Fruit fly (Drosophila melanogaster) whole organism, embryonic: ENCODE measurements around the gene Pdfr.

Source experiments
- Ada2b ChIP-seq: fragments of 200-800 bp; sonication (Bioruptor generic); IDR thresholded peaks from 2 replicates; pipeline ENCODE4 v1.3.6; 2022; ENCODE audit warnings: missing biosample characterization, missing genetic modification characterization
- BEAF-32 ChIP-seq: fragments of 200-800 bp; sonication (Bioruptor generic); optimal IDR thresholded peaks from 3 replicates; lab custom pipeline; 2017; ENCODE audit warnings: missing biosample characterization, missing genetic modification characterization, mild to moderate bottlenecking, moderate library complexity, missing genetic modification reagents
- Bdp1 ChIP-seq: fragments of 200-800 bp; sonication (Bioruptor generic); optimal IDR thresholded peaks from 3 replicates; lab custom pipeline; 2016; ENCODE audit warnings: missing biosample characterization, missing genetic modification characterization
- CG10267 ChIP-seq: fragments of 200-800 bp; sonication (Bioruptor generic); optimal IDR thresholded peaks from 2 replicates; lab custom pipeline; 2018; ENCODE audit warnings: missing biosample characterization, mild to moderate bottlenecking, missing genetic modification characterization, moderate library complexity
- CG10654 ChIP-seq: fragments of 200-800 bp; sonication (Bioruptor generic); optimal IDR thresholded peaks from 2 replicates; lab custom pipeline; 2016; ENCODE audit warnings: missing biosample characterization, missing genetic modification characterization
- CG11456 ChIP-seq: fragments of 200-800 bp; sonication (Bioruptor generic); IDR thresholded peaks from 3 replicates; pipeline ENCODE4 v1.3.6; 2022; ENCODE audit warnings: missing biosample characterization, missing genetic modification characterization
- CG12219 ChIP-seq: fragments of 200-800 bp; sonication (Bioruptor generic); optimal IDR thresholded peaks from 3 replicates; lab custom pipeline; 2018; ENCODE audit warnings: missing biosample characterization, mild to moderate bottlenecking, missing genetic modification characterization
- CG12744 ChIP-seq: fragments of 200-800 bp; sonication (Bioruptor generic); optimal IDR thresholded peaks from 2 replicates; lab custom pipeline; 2016; ENCODE audit warnings: missing biosample characterization, missing genetic modification characterization
- CG13123 ChIP-seq: fragments of 200-800 bp; sonication (Bioruptor generic); optimal IDR thresholded peaks from 2 replicates; lab custom pipeline; 2016; ENCODE audit warnings: missing biosample characterization, missing genetic modification characterization
- CG15073 ChIP-seq: fragments of 200-800 bp; sonication (Bioruptor generic); optimal IDR thresholded peaks from 2 replicates; lab custom pipeline; 2016; ENCODE audit warnings: missing biosample characterization, missing genetic modification characterization
- CG16813 ChIP-seq: fragments of 200-800 bp; sonication (Bioruptor generic); IDR thresholded peaks from 3 replicates; pipeline ENCODE4 v1.3.6; 2022; ENCODE audit warnings: missing biosample characterization, missing genetic modification characterization; ENCODE audit not compliant: partially characterized antibody
- CG16863 ChIP-seq: fragments of 200-800 bp; sonication (Bioruptor generic); optimal IDR thresholded peaks from 3 replicates; lab custom pipeline; 2016; ENCODE audit warnings: missing biosample characterization, missing genetic modification characterization
- CG17359 ChIP-seq: fragments of 200-800 bp; sonication (Bioruptor generic); optimal IDR thresholded peaks from 3 replicates; lab custom pipeline; 2018; ENCODE audit warnings: missing biosample characterization, mild to moderate bottlenecking, missing genetic modification characterization, moderate library complexity
- CG17912 ChIP-seq: fragments of 200-800 bp; sonication (Bioruptor generic); optimal IDR thresholded peaks from 2 replicates; lab custom pipeline; 2018; ENCODE audit warnings: missing biosample characterization, mild to moderate bottlenecking, missing genetic modification characterization
- CG18262 ChIP-seq: fragments of 200-800 bp; optimal IDR thresholded peaks from 3 replicates; lab custom pipeline; 2019; ENCODE audit warnings: missing biosample characterization, mild to moderate bottlenecking, missing genetic modification characterization, moderate library complexity
- CG2202 ChIP-seq: fragments of 200-800 bp; sonication (Bioruptor generic); optimal IDR thresholded peaks from 2 replicates; lab custom pipeline; 2018; ENCODE audit warnings: missing biosample characterization, mild to moderate bottlenecking, missing genetic modification characterization
- CG30431 ChIP-seq: fragments of 200-800 bp; sonication (Bioruptor generic); optimal IDR thresholded peaks from 2 replicates; lab custom pipeline; 2017; ENCODE audit warnings: missing biosample characterization, missing genetic modification characterization
- CG6654 ChIP-seq: fragments of 200-800 bp; sonication (Bioruptor generic); optimal IDR thresholded peaks from 2 replicates; lab custom pipeline; 2017; ENCODE audit warnings: missing biosample characterization, mild to moderate bottlenecking, missing genetic modification characterization
- CG7357 ChIP-seq: fragments of 200-800 bp; sonication (Bioruptor generic); IDR thresholded peaks from 3 replicates; pipeline ENCODE4 v1.3.6; 2022; ENCODE audit warnings: missing biosample characterization, missing genetic modification characterization
- CG7556 ChIP-seq: fragments of 200-800 bp; sonication (Bioruptor generic); optimal IDR thresholded peaks from 2 replicates; lab custom pipeline; 2017; ENCODE audit warnings: missing biosample characterization, mild to moderate bottlenecking, missing genetic modification characterization
- CG7786 ChIP-seq: fragments of 200-800 bp; sonication (Bioruptor generic); optimal IDR thresholded peaks from 2 replicates; lab custom pipeline; 2016; ENCODE audit warnings: missing biosample characterization, missing genetic modification characterization
- CG8944 ChIP-seq: fragments of 200-800 bp; sonication (Bioruptor generic); optimal IDR thresholded peaks from 3 replicates; lab custom pipeline; 2016; ENCODE audit warnings: missing biosample characterization, missing genetic modification characterization
- Deaf1 ChIP-seq: fragments of 200-800 bp; optimal IDR thresholded peaks from 3 replicates; lab custom pipeline; 2019; ENCODE audit warnings: missing biosample characterization, mild to moderate bottlenecking, missing genetic modification characterization, moderate library complexity
- Doc3 ChIP-seq: fragments of 200-800 bp; sonication (Bioruptor generic); IDR thresholded peaks from 3 replicates; pipeline ENCODE4 v1.3.6; 2022; ENCODE audit warnings: missing biosample characterization, missing genetic modification characterization; ENCODE audit not compliant: partially characterized antibody
- Fer3 ChIP-seq: fragments of 200-800 bp; sonication (Bioruptor generic); optimal IDR thresholded peaks from 2 replicates; lab custom pipeline; 2018; ENCODE audit warnings: missing biosample characterization, mild to moderate bottlenecking, missing genetic modification characterization, moderate library complexity
- Gug ChIP-seq: fragments of 200-800 bp; sonication (Bioruptor generic); IDR thresholded peaks from 4 replicates; pipeline ENCODE4 v1.3.6; 2022; ENCODE audit warnings: missing biosample characterization, missing genetic modification characterization
- HLHmδ ChIP-seq: fragments of 200-800 bp; sonication (Bioruptor generic); optimal IDR thresholded peaks from 2 replicates; lab custom pipeline; 2018; ENCODE audit warnings: missing biosample characterization, mild to moderate bottlenecking, missing genetic modification characterization, moderate library complexity
- Lim3 ChIP-seq: fragments of 200-800 bp; sonication (Bioruptor generic); IDR thresholded peaks from 2 replicates; pipeline ENCODE4 v1.3.6; 2022; ENCODE audit warnings: missing biosample characterization, missing genetic modification characterization
- MTF-1 ChIP-seq: fragments of 200-800 bp; sonication (Bioruptor generic); optimal IDR thresholded peaks from 2 replicates; lab custom pipeline; 2018; ENCODE audit warnings: missing biosample characterization, mild to moderate bottlenecking, missing genetic modification characterization, borderline replicate concordance
- NK7.1 ChIP-seq: fragments of 200-800 bp; sonication (Bioruptor generic); optimal IDR thresholded peaks from 3 replicates; lab custom pipeline; 2016; ENCODE audit warnings: missing biosample characterization, missing genetic modification characterization
- NfI ChIP-seq: fragments of 200-800 bp; sonication (Bioruptor generic); optimal IDR thresholded peaks from 3 replicates; lab custom pipeline; 2018; ENCODE audit warnings: missing biosample characterization, mild to moderate bottlenecking, missing genetic modification characterization, moderate library complexity
- PHDP ChIP-seq: fragments of 200-800 bp; sonication (Bioruptor generic); optimal IDR thresholded peaks from 3 replicates; lab custom pipeline; 2018; ENCODE audit warnings: missing biosample characterization, mild to moderate bottlenecking, missing genetic modification characterization, moderate library complexity
- Sry-δ ChIP-seq: fragments of 200-800 bp; sonication (Bioruptor generic); optimal IDR thresholded peaks from 2 replicates; lab custom pipeline; 2016; ENCODE audit warnings: missing biosample characterization, missing genetic modification characterization
- Tbp ChIP-seq: fragments of >200 bp; optimal IDR thresholded peaks from 2 replicates; lab custom pipeline; 2018; ENCODE audit warnings: missing biosample characterization, missing genetic modification characterization
- ap ChIP-seq: fragments of 200-800 bp; sonication (Bioruptor generic); IDR thresholded peaks from 2 replicates; pipeline ENCODE4 v1.3.6; 2022; ENCODE audit warnings: missing biosample characterization, missing genetic modification characterization
- btn ChIP-seq: fragments of 200-800 bp; sonication (Bioruptor generic); optimal IDR thresholded peaks from 2 replicates; lab custom pipeline; 2016; ENCODE audit warnings: missing biosample characterization, missing genetic modification characterization
- crc ChIP-seq: fragments of 200-800 bp; sonication (Bioruptor generic); optimal IDR thresholded peaks from 2 replicates; lab custom pipeline; 2016; ENCODE audit warnings: missing biosample characterization, missing genetic modification characterization
- fd102C ChIP-seq: fragments of 200-800 bp; sonication (Bioruptor generic); optimal IDR thresholded peaks from 2 replicates; lab custom pipeline; 2018; ENCODE audit warnings: missing biosample characterization, mild to moderate bottlenecking, missing genetic modification characterization, moderate library complexity
- gem ChIP-seq: fragments of 200-800 bp; sonication (Bioruptor generic); optimal IDR thresholded peaks from 2 replicates; lab custom pipeline; 2019; ENCODE audit warnings: missing biosample characterization, mild to moderate bottlenecking, missing genetic modification characterization, moderate library complexity
- grn ChIP-seq: fragments of 200-800 bp; sonication (Bioruptor generic); optimal IDR thresholded peaks from 3 replicates; lab custom pipeline; 2017; ENCODE audit warnings: missing biosample characterization, missing genetic modification characterization
- gt ChIP-seq: fragments of 200-800 bp; sonication (Bioruptor generic); IDR thresholded peaks from 2 replicates; pipeline ENCODE4 v1.3.6; 2022; ENCODE audit warnings: missing biosample characterization, missing genetic modification characterization
- hth ChIP-seq: fragments of >200 bp; optimal IDR thresholded peaks from 2 replicates; lab custom pipeline; 2017; ENCODE audit warnings: inconsistent platforms
- insv ChIP-seq, 2 experiments: fragments of 200-800 bp; sonication (Bioruptor generic); optimal IDR thresholded peaks; 3 replicates each; lab custom pipeline; 2016 to 2018; ENCODE audit warnings: missing biosample characterization in 2 of 2, missing genetic modification characterization in 2 of 2
- knrl ChIP-seq: fragments of 200-800 bp; sonication (Bioruptor generic); IDR thresholded peaks from 3 replicates; pipeline ENCODE4 v1.3.6; 2022; ENCODE audit warnings: missing biosample characterization, missing genetic modification characterization; ENCODE audit not compliant: partially characterized antibody
- nom ChIP-seq: fragments of 200-800 bp; sonication (Bioruptor generic); optimal IDR thresholded peaks from 2 replicates; lab custom pipeline; 2017; ENCODE audit warnings: missing biosample characterization, missing genetic modification characterization, mild to moderate bottlenecking, moderate library complexity, missing genetic modification reagents
- pan ChIP-seq, 4 experiments: fragments of >200 bp in 3 of 4; fragments of 200-800 bp in 1 of 4; sonication (Bioruptor generic) in 1 of 4; optimal IDR thresholded peaks in 3 of 4; IDR thresholded peaks in 1 of 4; 2 replicates each; pipeline versions ENCODE4 v1.3.6 to Lab custom; 2017 to 2022; ENCODE audit warnings: missing biosample characterization in 2 of 4, missing genetic modification characterization in 2 of 4, mixed read lengths in 1 of 4
- repo ChIP-seq: fragments of 200-800 bp; sonication (Bioruptor generic); optimal IDR thresholded peaks from 2 replicates; lab custom pipeline; 2016; ENCODE audit warnings: missing biosample characterization, missing genetic modification characterization
- tap ChIP-seq: fragments of 200-800 bp; optimal IDR thresholded peaks from 3 replicates; lab custom pipeline; 2019; ENCODE audit warnings: missing biosample characterization, mild to moderate bottlenecking, missing genetic modification characterization, moderate library complexity
- tio ChIP-seq: fragments of 200-800 bp; sonication (Bioruptor generic); optimal IDR thresholded peaks from 2 replicates; lab custom pipeline; 2017; ENCODE audit warnings: missing biosample characterization, missing genetic modification characterization, inconsistent platforms

The Pdfr gene

DNA sequence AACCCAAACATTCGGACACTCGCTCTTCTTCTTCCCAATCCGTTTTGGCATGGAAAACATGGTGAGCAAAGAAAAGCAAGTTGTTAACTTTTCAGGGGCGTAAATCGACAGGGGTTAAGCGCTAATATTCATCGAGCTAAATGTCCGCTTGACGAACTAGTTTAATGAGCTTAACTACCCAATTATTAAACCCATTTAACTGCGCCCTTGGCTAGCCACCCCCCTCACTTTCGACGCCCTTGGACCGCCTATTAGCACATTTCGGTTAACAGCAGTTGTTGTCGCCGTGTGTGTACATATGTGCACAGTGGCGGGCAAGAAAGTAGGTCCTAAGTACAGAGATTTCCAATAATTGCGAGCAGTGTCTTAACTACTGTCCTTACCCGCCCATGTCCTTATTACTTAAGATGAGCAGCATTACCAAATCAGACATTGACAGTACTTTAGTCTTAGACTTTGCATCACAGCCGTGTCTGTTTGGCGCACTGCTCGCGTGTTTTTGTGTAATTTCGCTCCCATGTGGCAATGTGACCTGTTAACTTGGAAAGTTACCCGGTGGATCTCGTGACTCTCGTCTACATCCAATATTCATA is 37.5 kb downstream of the Pdfr start (continued):
- TF ChIP-seq fd102C (GFP tag; lab: Kevin White, UChicago) (no peak), CG12744 (peak; percentile 89), CG7786 (GFP tag; lab: Kevin White, UChicago) (peak; percentile 96), HLHmδ (GFP tag; lab: Kevin White, UChicago) (no peak), CG17912 (GFP tag; lab: Kevin White, UChicago) (no peak), NK7.1 (peak; percentile 81), gem (tag; lab: Kevin White, UChicago) (peak; percentile 92), MTF-1 (GFP tag; lab: Kevin White, UChicago) (peak; percentile 76), CG12219 (GFP tag; lab: Kevin White, UChicago) (peak; percentile 79), repo (GFP tag; lab: Kevin White, UChicago) (peak; percentile 85), knrl (no peak), btn (GFP tag; lab: Kevin White, UChicago) (peak; percentile 74), tap (tag; lab: Kevin White, UChicago) (peak; percentile 71), Doc3 (GFP tag; lab: Robert Waterston, UW) (no peak), grn (GFP tag; lab: Kevin White, UChicago) (no peak), Ada2b (GFP tag; lab: Robert Waterston, UW) (peak; percentile 94), Tbp (GFP tag; lab: Kevin White, UChicago) (no peak), gt (GFP tag; lab: Robert Waterston, UW) (peak; percentile 80), Sry-δ (GFP tag; lab: Kevin White, UChicago) (peak; percentile 64), BEAF-32 (GFP tag; lab: Kevin White, UChicago) (no peak), insv (GFP tag; optimal IDR thresholded peaks at IDR 0.05; lab: Kevin White, UChicago) (peak in 1 of 2 experiments; percentile 22), CG7357 (peak; percentile 86), CG16863 (GFP tag; lab: Kevin White, UChicago) (peak; percentile 92), CG13123 (GFP tag; lab: Kevin White, UChicago) (peak; percentile 83), NfI (peak; percentile 92), PHDP (tag; lab: Kevin White, UChicago) (peak; percentile 93), CG8944 (GFP tag; lab: Kevin White, UChicago) (peak; percentile 93), Bdp1 (GFP tag; lab: Kevin White, UChicago) (peak; percentile 82), CG10654 (GFP tag; lab: Kevin White, UChicago) (peak; percentile 87), CG7556 (GFP tag; lab: Kevin White, UChicago) (peak; percentile 91), CG11456 (peak; percentile 97), Gug (GFP tag; lab: Robert Waterston, UW) (peak; percentile 97), nom (GFP tag; lab: Kevin White, UChicago) (no peak), CG10267 (tag; lab: Kevin White, UChicago) (peak; percentile 67), CG30431 (GFP tag; lab: Kevin White, UChicago) (peak; percentile 90), CG6654 (GFP tag; lab: Kevin White, UChicago) (peak; percentile 72), ap (GFP tag; lab: Robert Waterston, UW) (peak; percentile 75), CG15073 (GFP tag; lab: Kevin White, UChicago) (peak; percentile 49), CG18262 (tag; lab: Kevin White, UChicago) (peak; percentile 76), pan (optimal IDR thresholded peaks at IDR 0.05; lab: Kevin White, UChicago) (no peak), pan (GFP tag; optimal IDR thresholded peaks at IDR 0.05 in 1 of 2, IDR thresholded peaks at IDR 0.05 in 1 of 2) (peak in 1 of 2 experiments; percentile 94), CG16813 (GFP tag; lab: Robert Waterston, UW) (no peak), Deaf1 (tag; lab: Kevin White, UChicago) (peak; percentile 57), tio (GFP tag; lab: Kevin White, UChicago) (peak; percentile 90), Lim3 (peak; percentile 71), CG17359 (tag; lab: Kevin White, UChicago) (peak; percentile 92), hth (no peak), CG2202 (tag; lab: Kevin White, UChicago) (peak; percentile 16), crc (peak; percentile 90), Fer3 (tag; lab: Kevin White, UChicago) (peak; percentile 93)
